Worm (Caenorhabditis elegans): ENCODE data around the gene mrpl-18.

DNA sequence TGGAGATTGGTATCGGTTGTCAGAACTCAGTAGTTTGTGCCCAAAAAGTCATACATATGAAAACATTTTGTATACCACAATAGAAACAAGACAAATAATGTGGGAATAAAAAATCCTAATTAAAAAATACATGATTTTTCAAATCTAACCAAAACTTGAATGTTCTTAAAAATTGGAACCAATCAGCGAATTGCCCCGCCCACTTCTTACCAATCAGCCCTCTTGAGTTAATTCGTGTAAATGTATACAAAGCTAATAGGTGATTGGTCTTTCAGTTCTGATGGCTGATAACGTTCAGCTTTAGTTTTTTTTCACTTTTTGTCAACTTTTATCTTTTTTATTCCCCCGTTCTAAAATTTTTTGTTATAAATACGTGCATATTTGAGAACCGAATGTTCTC lies 30.4 kb downstream of the mrpl-18 start:
- TF ChIP-seq unc-39 (tag; optimal IDR thresholded peaks at IDR 0.05), result no peak
- TF ChIP-seq F13H6.1 (tag; optimal IDR thresholded peaks at IDR 0.05), result no peak
- no peak for TF ChIP-seq ztf-11 (tag; optimal IDR thresholded peaks at IDR 0.05)
- no peak for TF ChIP-seq nhr-237 (tag; optimal IDR thresholded peaks at IDR 0.05)
